Worm (Caenorhabditis elegans) whole organism, young adult: ENCODE data around the gene rnr-1.

Experiments used
- D2030.7 ChIP-seq: fragments of 200-800 bp; sonication (Bioruptor generic); IDR thresholded peaks from 2 replicates; pipeline ENCODE4 v1.3.6; 2022; ENCODE audit warnings: missing genetic modification reagents, missing genetic modification characterization, missing compliant biosample characterization
- ceh-58 ChIP-seq: fragments of 200-800 bp; sonication (Bioruptor generic); IDR thresholded peaks from 2 replicates; pipeline ENCODE4 v1.3.6; 2022; ENCODE audit warnings: missing genetic modification characterization, missing compliant biosample characterization
- chd-7 ChIP-seq: sonication (generic microtip); optimal IDR thresholded peaks from 2 replicates; lab custom pipeline; 2016; ENCODE audit warnings: mild to moderate bottlenecking, missing genetic modification characterization, moderate library complexity, missing compliant biosample characterization
- ets-4 ChIP-seq: fragments of 200-800 bp; sonication (Bioruptor generic); optimal IDR thresholded peaks from 2 replicates; lab custom pipeline; 2018; ENCODE audit warnings: mild to moderate bottlenecking, missing genetic modification characterization, missing compliant biosample characterization
- hlh-26 ChIP-seq: fragments of 200-800 bp; sonication (Bioruptor generic); conservative IDR thresholded peaks from 2 replicates; pipeline ENCODE4 v1.3.6; 2022; ENCODE audit warnings: missing genetic modification reagents, missing genetic modification characterization, missing compliant biosample characterization
- lir-1 ChIP-seq: fragments of 200-800 bp; sonication (Bioruptor generic); conservative IDR thresholded peaks from 2 replicates; pipeline ENCODE4 v1.3.6; 2022; ENCODE audit warnings: missing genetic modification reagents, missing genetic modification characterization, missing compliant biosample characterization
- mes-4 ChIP-seq: sonication (generic microtip); optimal IDR thresholded peaks from 2 replicates; lab custom pipeline; 2016; ENCODE audit warnings: missing genotype, missing genetic modification characterization, missing compliant biosample characterization
- nhr-90 ChIP-seq: sonication (generic microtip); optimal IDR thresholded peaks from 2 replicates; lab custom pipeline; 2016; ENCODE audit warnings: missing genotype, mild to moderate bottlenecking, missing genetic modification characterization, missing compliant biosample characterization
- rec-8 ChIP-seq, 2 experiments: sonication (generic microtip); optimal IDR thresholded peaks; 2 replicates each; lab custom pipeline; 2016; ENCODE audit warnings: mild to moderate bottlenecking in 2 of 2, missing genetic modification characterization in 2 of 2, missing genetic modification reagents in 2 of 2, missing genotype in 2 of 2, missing biosample characterization in 1 of 2, missing compliant biosample characterization in 1 of 2, moderate library complexity in 1 of 2
- snpc-1.1 ChIP-seq: sonication (generic microtip); optimal IDR thresholded peaks from 2 replicates; lab custom pipeline; 2017; ENCODE audit warnings: missing genetic modification characterization, mild to moderate bottlenecking, missing compliant biosample characterization, antibody characterized with exemption, moderate library complexity, missing genotype, missing genetic modification reagents; ENCODE audit not compliant: insufficient read depth
- snpc-4 ChIP-seq, 5 experiments: fragments of 150-350 bp in 1 of 5; sonication (generic microtip) in 4 of 5; optimal IDR thresholded peaks; 2 replicates each; lab custom pipeline; 2014 to 2018; ENCODE audit warnings: missing genetic modification characterization in 5 of 5, missing biosample characterization in 3 of 5, antibody characterized with exemption in 2 of 5, mild to moderate bottlenecking in 2 of 5, missing compliant biosample characterization in 2 of 5, missing genotype in 2 of 5, moderate library complexity in 2 of 5, missing genetic modification reagents in 1 of 5

- TF ChIP-seq rec-8 (tag; optimal IDR thresholded peaks at IDR 0.05; lab: Kevin White, UChicago) (no peak), snpc-4 (GFP tag; optimal IDR thresholded peaks at IDR 0.05; lab: Kevin White, UChicago) (no peak), snpc-4 (tag; optimal IDR thresholded peaks at IDR 0.05; lab: Kevin White, UChicago) (no peak), lir-1 (GFP tag; lab: Robert Waterston, UW) (no peak), ets-4 (GFP tag; lab: Kevin White, UChicago) (no peak), D2030.7 (GFP tag; lab: Robert Waterston, UW) (no peak), mes-4 (tag; lab: Kevin White, UChicago) (no peak), hlh-26 (no peak), nhr-90 (tag; lab: Kevin White, UChicago) (no peak), ceh-58 (GFP tag; lab: Robert Waterston, UW) (no peak), snpc-1.1 (tag; lab: Kevin White, UChicago) (no peak), chd-7 (tag; lab: Kevin White, UChicago) (no peak)
Observed at ce11 chrIII:9224986-9225385, 3.6 kb downstream of the rnr-1 start.
